Worm (Caenorhabditis elegans): Measurements from ENCODE around the gene lsm-5.

Gene lsm-5

ce11 chrV:15614534-15614933, 44.4 kb downstream of the lsm-5 start:
- TF ChIP-seq php-3 (GFP tag; IDR thresholded peaks at IDR 0.05) (no peak), aha-1 (tag) (peak; percentile 95)
